Worm (Caenorhabditis elegans) whole organism, midembryonic: ENCODE measurements around the gene T10H9.8.

Source experiments
- T22C8.4 ChIP-seq: fragments of 200-800 bp; sonication (Bioruptor generic); IDR thresholded peaks from 2 replicates; pipeline ENCODE4 v1.3.6; 2022; ENCODE audit warnings: missing genetic modification characterization, missing compliant biosample characterization
- cog-1 ChIP-seq: sonication (generic microtip); optimal IDR thresholded peaks from 2 replicates; lab custom pipeline; 2016; ENCODE audit warnings: missing genetic modification characterization, missing compliant biosample characterization
- flt-1 ChIP-seq: fragments of 200-800 bp; sonication (Bioruptor generic); IDR thresholded peaks from 2 replicates; pipeline ENCODE4 v1.3.6; 2022; ENCODE audit warnings: missing genetic modification characterization, missing compliant biosample characterization
- klf-2 ChIP-seq: fragments of 200-800 bp; sonication (Bioruptor generic); conservative IDR thresholded peaks from 2 replicates; pipeline ENCODE4 v1.3.6; 2022; ENCODE audit warnings: missing genetic modification reagents, missing genetic modification characterization, missing compliant biosample characterization
- med-1 ChIP-seq: sonication (generic microtip); optimal IDR thresholded peaks from 2 replicates; lab custom pipeline; 2017; ENCODE audit warnings: missing genetic modification characterization, mild to moderate bottlenecking, missing compliant biosample characterization, antibody characterized with exemption, missing genetic modification reagents; ENCODE audit not compliant: insufficient read depth
- ref-1 ChIP-seq: fragments of 200-800 bp; sonication (Bioruptor generic); conservative IDR thresholded peaks from 2 replicates; pipeline ENCODE4 v1.3.6; 2022; ENCODE audit warnings: missing genetic modification reagents, missing genetic modification characterization, missing compliant biosample characterization
- tab-1 ChIP-seq: fragments of 200-800 bp; sonication (Bioruptor generic); IDR thresholded peaks from 2 replicates; pipeline ENCODE4 v1.3.6; 2022; ENCODE audit warnings: missing genetic modification characterization, missing compliant biosample characterization
- ztf-29 ChIP-seq: fragments of 200-800 bp; sonication (Bioruptor generic); IDR thresholded peaks from 2 replicates; pipeline ENCODE4 v1.3.6; 2022; ENCODE audit warnings: missing genetic modification reagents, missing genetic modification characterization, missing compliant biosample characterization

DNA sequence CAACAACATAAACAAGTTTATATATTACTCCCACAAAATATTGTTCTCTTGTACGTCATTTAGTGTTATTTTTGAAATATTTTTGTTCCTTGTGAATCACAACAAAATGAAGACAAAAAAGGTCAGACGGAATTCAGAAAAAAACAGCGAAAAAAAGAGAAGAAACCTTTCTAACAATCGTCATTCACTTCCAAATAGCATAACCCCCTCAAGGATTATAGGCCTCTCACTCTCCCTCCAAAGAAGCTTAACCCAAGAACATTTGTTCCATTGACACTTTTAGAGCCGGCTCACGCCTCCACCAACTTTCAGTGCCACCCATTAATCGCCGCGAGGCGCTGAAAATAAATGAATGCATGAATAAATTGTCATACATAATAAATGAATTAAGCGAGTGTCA, 7.4 kb downstream of the T10H9.8 start:
- TF ChIP-seq T22C8.4 (GFP tag; lab: Robert Waterston, UW) (no peak), cog-1 (tag; lab: Kevin White, UChicago) (no peak), tab-1 (no peak), ztf-29 (GFP tag; lab: Robert Waterston, UW) (no peak), ref-1 (GFP tag; lab: Robert Waterston, UW) (no peak), flt-1 (GFP tag; lab: Robert Waterston, UW) (no peak), klf-2 (GFP tag; lab: Robert Waterston, UW) (no peak), med-1 (GFP tag; lab: Kevin White, UChicago) (no peak)
